Worm (Caenorhabditis elegans) whole organism, midembryonic: ENCODE measurements around the gene cdc-73.

Source experiments
- T22C8.4 ChIP-seq: fragments of 200-800 bp; sonication (Bioruptor generic); IDR thresholded peaks from 2 replicates; pipeline ENCODE4 v1.3.6; 2022; ENCODE audit warnings: missing genetic modification characterization, missing compliant biosample characterization
- flt-1 ChIP-seq: fragments of 200-800 bp; sonication (Bioruptor generic); IDR thresholded peaks from 2 replicates; pipeline ENCODE4 v1.3.6; 2022; ENCODE audit warnings: missing genetic modification characterization, missing compliant biosample characterization
- klf-2 ChIP-seq: fragments of 200-800 bp; sonication (Bioruptor generic); conservative IDR thresholded peaks from 2 replicates; pipeline ENCODE4 v1.3.6; 2022; ENCODE audit warnings: missing genetic modification reagents, missing genetic modification characterization, missing compliant biosample characterization
- med-1 ChIP-seq: sonication (generic microtip); optimal IDR thresholded peaks from 2 replicates; lab custom pipeline; 2017; ENCODE audit warnings: missing genetic modification characterization, mild to moderate bottlenecking, missing compliant biosample characterization, antibody characterized with exemption, missing genetic modification reagents; ENCODE audit not compliant: insufficient read depth
- ref-1 ChIP-seq: fragments of 200-800 bp; sonication (Bioruptor generic); conservative IDR thresholded peaks from 2 replicates; pipeline ENCODE4 v1.3.6; 2022; ENCODE audit warnings: missing genetic modification reagents, missing genetic modification characterization, missing compliant biosample characterization
- ztf-23 ChIP-seq: fragments of 200-800 bp; sonication (Bioruptor generic); IDR thresholded peaks from 2 replicates; pipeline ENCODE4 v1.3.6; 2022; ENCODE audit warnings: missing genetic modification reagents, missing genetic modification characterization, missing compliant biosample characterization
- ztf-29 ChIP-seq: fragments of 200-800 bp; sonication (Bioruptor generic); IDR thresholded peaks from 2 replicates; pipeline ENCODE4 v1.3.6; 2022; ENCODE audit warnings: missing genetic modification reagents, missing genetic modification characterization, missing compliant biosample characterization

DNA sequence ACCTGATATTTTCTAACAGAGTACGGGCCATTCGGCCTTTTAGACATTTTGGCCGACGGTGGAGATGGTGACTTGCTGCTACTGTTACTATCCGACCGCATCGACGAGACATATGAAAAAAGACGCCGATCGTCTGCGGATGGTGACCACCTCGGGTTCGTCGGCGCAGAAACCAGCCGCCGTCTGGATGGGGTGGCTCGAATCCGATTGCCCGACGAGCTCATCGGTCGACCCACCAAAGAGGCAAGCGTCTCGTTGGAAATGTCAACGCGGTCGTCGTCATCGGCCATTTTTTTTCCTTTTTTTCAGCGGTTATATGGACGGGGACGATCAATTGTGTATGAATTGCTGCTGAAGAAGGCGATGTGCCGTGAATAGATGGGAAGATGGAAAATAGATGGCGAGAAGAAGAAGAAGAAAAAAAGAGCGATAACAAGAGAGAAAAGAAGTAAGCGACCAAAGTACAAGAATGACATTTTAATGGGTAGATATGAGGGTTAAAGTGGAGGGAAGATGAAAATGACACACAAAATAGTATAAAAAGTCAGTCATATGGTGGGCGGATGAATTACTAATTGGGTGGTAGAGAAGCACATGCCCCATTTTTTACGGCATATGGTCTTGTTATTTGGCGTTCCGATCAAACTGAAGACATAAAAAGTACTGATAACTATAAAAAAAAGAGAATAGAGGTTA, 23.5 kb upstream of the cdc-73 start:
- no peak for TF ChIP-seq T22C8.4 (GFP tag; lab: Robert Waterston, UW)
- no peak for TF ChIP-seq flt-1 (GFP tag; lab: Robert Waterston, UW)
- TF ChIP-seq ztf-29 (GFP tag; lab: Robert Waterston, UW) = no peak
- TF ChIP-seq ref-1 (GFP tag; lab: Robert Waterston, UW) = no peak
- TF ChIP-seq ztf-23 (GFP tag; lab: Robert Waterston, UW) = no peak
- TF ChIP-seq klf-2 (GFP tag; lab: Robert Waterston, UW) = no peak
- no peak for TF ChIP-seq med-1 (GFP tag; lab: Kevin White, UChicago)
